Fruit fly (Drosophila melanogaster): ENCODE results near the gene CG31278.

DNA sequence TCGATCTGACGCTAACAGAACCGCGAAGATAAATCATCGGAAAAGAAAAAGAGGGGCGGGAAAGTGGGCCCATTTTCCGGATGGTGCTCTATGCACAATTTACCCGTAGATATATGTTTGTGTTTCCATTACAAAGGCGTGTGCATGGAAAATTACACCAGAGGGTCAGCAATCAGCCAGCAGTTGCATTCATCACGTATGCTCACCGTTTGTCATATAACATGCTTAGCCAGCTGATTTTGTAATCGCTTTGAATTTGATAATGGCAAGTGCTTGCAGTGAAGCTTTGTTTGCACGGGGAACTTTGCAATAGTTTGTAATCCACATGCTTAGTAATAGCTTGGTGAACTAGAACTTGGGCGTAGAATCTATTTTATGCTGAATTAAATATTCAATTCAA lies 28.2 kb downstream of the CG31278 start:
- TF ChIP-seq cic (GFP tag; optimal IDR thresholded peaks at IDR 0.05) (peak; percentile 21), CG14711 (tag; optimal IDR thresholded peaks at IDR 0.05) (no peak), CG1620 (GFP tag; optimal IDR thresholded peaks at IDR 0.05) (no peak), bab1 (GFP tag; optimal IDR thresholded peaks at IDR 0.05) (no peak), CG7101 (tag; optimal IDR thresholded peaks at IDR 0.05) (no peak), toe (GFP tag; optimal IDR thresholded peaks at IDR 0.05) (no peak), CG5204 (GFP tag; optimal IDR thresholded peaks at IDR 0.05) (no peak), pad (GFP tag; optimal IDR thresholded peaks at IDR 0.05) (no peak), Mnt (GFP tag; optimal IDR thresholded peaks at IDR 0.05) (no peak), CG33017 (tag; optimal IDR thresholded peaks at IDR 0.05) (no peak), Hr96 (GFP tag; optimal IDR thresholded peaks at IDR 0.05) (no peak)

Data from whole organism, adult.